Fruit fly (Drosophila melanogaster) whole organism, embryonic: ENCODE measurements around the gene CG31559.

ENCODE experiments used
- Antp ChIP-seq: fragments of 200-800 bp; sonication (Bioruptor generic); optimal IDR thresholded peaks from 3 replicates; lab custom pipeline; 2016; ENCODE audit warnings: missing biosample characterization, missing genetic modification characterization
- B-H2 ChIP-seq: fragments of 200-800 bp; sonication (Bioruptor generic); optimal IDR thresholded peaks from 2 replicates; lab custom pipeline; 2018; ENCODE audit warnings: missing biosample characterization, mild to moderate bottlenecking, missing genetic modification characterization
- Blimp-1 ChIP-seq: fragments of 200-800 bp; sonication (Bioruptor generic); optimal IDR thresholded peaks from 3 replicates; lab custom pipeline; 2018; ENCODE audit warnings: missing biosample characterization, missing genetic modification characterization, mild to moderate bottlenecking, moderate library complexity, missing genetic modification reagents
- CG10209 ChIP-seq: fragments of 200-800 bp; sonication (Bioruptor generic); optimal IDR thresholded peaks from 3 replicates; lab custom pipeline; 2017; ENCODE audit warnings: missing biosample characterization, mild to moderate bottlenecking, missing genetic modification characterization, missing genetic modification reagents
- CG10959 ChIP-seq: fragments of 200-800 bp; sonication (Bioruptor generic); IDR thresholded peaks from 2 replicates; pipeline ENCODE4 v1.3.6; 2022; ENCODE audit warnings: missing biosample characterization, missing genetic modification characterization
- CG11247 ChIP-seq: fragments of 200-800 bp; sonication (Bioruptor generic); IDR thresholded peaks from 2 replicates; pipeline ENCODE4 v1.3.6; 2022; ENCODE audit warnings: missing biosample characterization, missing genetic modification characterization
- CG11398 ChIP-seq: fragments of 200-800 bp; sonication (Bioruptor generic); optimal IDR thresholded peaks from 2 replicates; lab custom pipeline; 2016; ENCODE audit warnings: missing biosample characterization, missing genetic modification characterization
- CG11504 ChIP-seq: fragments of 200-800 bp; sonication (Bioruptor generic); optimal IDR thresholded peaks from 3 replicates; lab custom pipeline; 2019; ENCODE audit warnings: missing biosample characterization, mild to moderate bottlenecking, missing genetic modification characterization, moderate library complexity
- CG12744 ChIP-seq: fragments of 200-800 bp; sonication (Bioruptor generic); optimal IDR thresholded peaks from 2 replicates; lab custom pipeline; 2016; ENCODE audit warnings: missing biosample characterization, missing genetic modification characterization
- CG13287 ChIP-seq: fragments of 200-800 bp; sonication (Bioruptor generic); IDR thresholded peaks from 2 replicates; pipeline ENCODE4 v1.3.6; 2022; ENCODE audit warnings: missing biosample characterization, missing genetic modification characterization; ENCODE audit not compliant: partially characterized antibody
- CG13894 ChIP-seq: fragments of 200-800 bp; sonication (Bioruptor generic); optimal IDR thresholded peaks from 3 replicates; lab custom pipeline; 2018; ENCODE audit warnings: missing biosample characterization, mild to moderate bottlenecking, missing genetic modification characterization, moderate library complexity
- CG15514 ChIP-seq: fragments of 200-800 bp; sonication (Bioruptor generic); optimal IDR thresholded peaks from 3 replicates; lab custom pipeline; 2017; ENCODE audit warnings: missing biosample characterization, missing genetic modification characterization, mild to moderate bottlenecking, moderate library complexity, missing genetic modification reagents
- CG15601 ChIP-seq: fragments of 200-800 bp; sonication (Bioruptor generic); optimal IDR thresholded peaks from 3 replicates; lab custom pipeline; 2019; ENCODE audit warnings: missing biosample characterization, mild to moderate bottlenecking, missing genetic modification characterization, moderate library complexity
- CG1602 ChIP-seq: fragments of 200-800 bp; sonication (Bioruptor generic); optimal IDR thresholded peaks from 3 replicates; lab custom pipeline; 2016; ENCODE audit warnings: missing biosample characterization, missing genetic modification characterization
- CG1792 ChIP-seq: fragments of 200-800 bp; sonication (Bioruptor generic); optimal IDR thresholded peaks from 2 replicates; lab custom pipeline; 2016; ENCODE audit warnings: missing biosample characterization, missing genetic modification characterization
- CG18262 ChIP-seq: fragments of 200-800 bp; optimal IDR thresholded peaks from 3 replicates; lab custom pipeline; 2019; ENCODE audit warnings: missing biosample characterization, mild to moderate bottlenecking, missing genetic modification characterization, moderate library complexity
- CG32532 ChIP-seq: fragments of 200-800 bp; sonication (Bioruptor generic); IDR thresholded peaks from 2 replicates; pipeline ENCODE4 v1.3.6; 2022; ENCODE audit warnings: missing biosample characterization, missing genetic modification characterization
- CG4404 ChIP-seq: fragments of 200-800 bp; sonication (Bioruptor generic); IDR thresholded peaks from 2 replicates; pipeline ENCODE4 v1.3.6; 2022; ENCODE audit warnings: missing biosample characterization, missing genetic modification characterization
- CG4617 ChIP-seq: fragments of 200-800 bp; sonication (Bioruptor generic); optimal IDR thresholded peaks from 3 replicates; lab custom pipeline; 2016; ENCODE audit warnings: missing biosample characterization, missing genetic modification characterization, borderline replicate concordance
- CG4707 ChIP-seq: fragments of 200-800 bp; sonication (Bioruptor generic); optimal IDR thresholded peaks from 2 replicates; lab custom pipeline; 2018; ENCODE audit warnings: missing biosample characterization, mild to moderate bottlenecking, missing genetic modification characterization, moderate library complexity
- CG7372 ChIP-seq: fragments of 200-800 bp; sonication (Bioruptor generic); IDR thresholded peaks from 2 replicates; pipeline ENCODE4 v1.3.6; 2022; ENCODE audit warnings: missing biosample characterization, missing genetic modification characterization
- CG9797 ChIP-seq: fragments of 200-800 bp; sonication (Bioruptor generic); optimal IDR thresholded peaks from 3 replicates; lab custom pipeline; 2018; ENCODE audit warnings: missing biosample characterization, mild to moderate bottlenecking, missing genetic modification characterization
- CG9932 ChIP-seq: fragments of 200-800 bp; sonication (Bioruptor generic); IDR thresholded peaks from 2 replicates; pipeline ENCODE4 v1.3.6; 2022; ENCODE audit warnings: missing biosample characterization, missing genetic modification characterization
- Ets65A ChIP-seq: fragments of 200-800 bp; sonication (Bioruptor generic); peaks from one replicate; lab custom pipeline; 2016; ENCODE audit warnings: missing biosample characterization, missing genetic modification characterization
- HLH54F ChIP-seq: fragments of 200-800 bp; sonication (Bioruptor generic); optimal IDR thresholded peaks from 3 replicates; lab custom pipeline; 2016; ENCODE audit warnings: missing biosample characterization, missing genetic modification characterization
- HmgZ ChIP-seq: fragments of 200-800 bp; sonication (Bioruptor generic); optimal IDR thresholded peaks from 2 replicates; lab custom pipeline; 2018; ENCODE audit warnings: missing biosample characterization, mild to moderate bottlenecking, missing genetic modification characterization
- Jarid2 ChIP-seq: fragments of 200-800 bp; sonication (Bioruptor generic); optimal IDR thresholded peaks from 3 replicates; lab custom pipeline; 2017; ENCODE audit warnings: mild to moderate bottlenecking, missing biosample characterization, missing genetic modification reagents, missing genetic modification characterization
- Lhr ChIP-seq: fragments of 200-800 bp; sonication (Bioruptor generic); optimal IDR thresholded peaks from 3 replicates; lab custom pipeline; 2017; ENCODE audit warnings: mild to moderate bottlenecking, missing biosample characterization, missing genetic modification reagents, missing genetic modification characterization
- Pdp1 ChIP-seq, 2 experiments: fragments of 200-800 bp; sonication (Bioruptor generic); optimal IDR thresholded peaks; 3 replicates each; lab custom pipeline; 2016; ENCODE audit warnings: missing biosample characterization in 2 of 2, missing genetic modification characterization in 2 of 2, mild to moderate bottlenecking in 1 of 2, moderate library complexity in 1 of 2
- aop ChIP-seq: fragments of 200-800 bp; sonication (Bioruptor generic); IDR thresholded peaks from 2 replicates; pipeline ENCODE4 v1.3.6; 2022; ENCODE audit warnings: missing biosample characterization, missing genetic modification characterization
- ase ChIP-seq: fragments of 200-800 bp; sonication (Bioruptor generic); IDR thresholded peaks from 3 replicates; pipeline ENCODE4 v1.3.6; 2022; ENCODE audit warnings: missing biosample characterization, missing genetic modification characterization
- ato ChIP-seq: fragments of 200-800 bp; sonication (Bioruptor generic); IDR thresholded peaks from 2 replicates; pipeline ENCODE4 v1.3.6; 2022; ENCODE audit warnings: missing biosample characterization, missing genetic modification characterization; ENCODE audit not compliant: partially characterized antibody
- bbx ChIP-seq: fragments of 200-800 bp; sonication (Bioruptor generic); IDR thresholded peaks from 2 replicates; pipeline ENCODE4 v1.3.6; 2022; ENCODE audit warnings: missing biosample characterization, missing genetic modification characterization; ENCODE audit not compliant: partially characterized antibody
- br ChIP-seq: fragments of >200 bp; optimal IDR thresholded peaks from 2 replicates; lab custom pipeline; 2017
- crp ChIP-seq, 2 experiments: fragments of 200-800 bp; sonication (Bioruptor generic); optimal IDR thresholded peaks; 2 replicates in 1 of 2; 3 replicates in 1 of 2; lab custom pipeline; 2017; ENCODE audit warnings: missing biosample characterization in 2 of 2, missing genetic modification characterization in 2 of 2, mild to moderate bottlenecking in 1 of 2, moderate library complexity in 1 of 2
- fu2 ChIP-seq: fragments of 200-800 bp; sonication (Bioruptor generic); optimal IDR thresholded peaks from 2 replicates; lab custom pipeline; 2016; ENCODE audit warnings: missing biosample characterization, missing genetic modification characterization
- gsb ChIP-seq: fragments of 200-800 bp; sonication (Bioruptor generic); IDR thresholded peaks from 2 replicates; pipeline ENCODE4 v1.3.6; 2022; ENCODE audit warnings: missing biosample characterization, missing genetic modification characterization
- pb ChIP-seq: fragments of 200-800 bp; sonication (Bioruptor generic); optimal IDR thresholded peaks from 3 replicates; lab custom pipeline; 2016; ENCODE audit warnings: missing biosample characterization, missing genetic modification characterization
- scrt ChIP-seq: fragments of 200-800 bp; sonication (Bioruptor generic); optimal IDR thresholded peaks from 2 replicates; lab custom pipeline; 2018; ENCODE audit warnings: missing biosample characterization, mild to moderate bottlenecking, missing genetic modification characterization, moderate library complexity
- seq ChIP-seq: fragments of 200-800 bp; sonication (Bioruptor generic); IDR thresholded peaks from 2 replicates; pipeline ENCODE4 v1.3.6; 2022; ENCODE audit warnings: missing biosample characterization, missing genetic modification characterization
- sisA ChIP-seq: fragments of 200-800 bp; sonication (Bioruptor generic); IDR thresholded peaks from 2 replicates; pipeline ENCODE4 v1.3.6; 2022; ENCODE audit warnings: missing biosample characterization, missing genetic modification characterization
- tio ChIP-seq: fragments of 200-800 bp; sonication (Bioruptor generic); optimal IDR thresholded peaks from 2 replicates; lab custom pipeline; 2017; ENCODE audit warnings: missing biosample characterization, missing genetic modification characterization, inconsistent platforms
- ttk ChIP-seq: fragments of 200-800 bp; sonication (Bioruptor generic); IDR thresholded peaks from 2 replicates; pipeline ENCODE4 v2.1.2; 2022; ENCODE audit warnings: missing biosample characterization, missing genetic modification characterization

Gene CG31559

DNA sequence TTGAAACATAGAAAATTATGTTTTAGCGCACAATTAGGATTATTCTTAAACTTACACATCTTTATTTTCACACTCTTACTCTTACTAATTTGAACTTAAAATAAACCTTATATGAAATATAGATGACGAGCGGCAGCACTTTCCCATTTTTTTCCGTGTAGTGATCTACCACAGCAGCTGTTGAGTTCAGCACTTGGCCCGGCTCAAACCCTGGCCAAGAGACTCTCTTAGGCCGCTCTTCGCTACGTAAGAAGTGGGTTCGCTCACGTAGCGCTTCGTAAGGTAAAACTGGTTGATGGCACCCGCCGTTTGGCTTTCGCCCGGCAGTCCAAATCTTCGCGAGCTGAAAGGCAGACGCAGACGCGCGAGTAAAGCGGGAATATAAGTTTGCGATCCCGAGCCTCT, 41.5 kb upstream of the CG31559 start, which contains the start of gene Osi24 (continued):
- TF ChIP-seq CG4404 (peak; percentile 30; the same call in 1 of the 2 replicates), CG11398 (no peak), Antp (peak; percentile 52), CG9797 (GFP tag; lab: Kevin White, UChicago) (no peak), tio (GFP tag; lab: Kevin White, UChicago) (peak; percentile 53), br (no peak), CG11247 (0 out of 2 replicates have a peak, but pooled peaks have one; percentile 22), sisA (GFP tag; lab: Robert Waterston, UW) (peak; percentile 73), CG11504 (tag; lab: Kevin White, UChicago) (peak; percentile 63)

DNA sequence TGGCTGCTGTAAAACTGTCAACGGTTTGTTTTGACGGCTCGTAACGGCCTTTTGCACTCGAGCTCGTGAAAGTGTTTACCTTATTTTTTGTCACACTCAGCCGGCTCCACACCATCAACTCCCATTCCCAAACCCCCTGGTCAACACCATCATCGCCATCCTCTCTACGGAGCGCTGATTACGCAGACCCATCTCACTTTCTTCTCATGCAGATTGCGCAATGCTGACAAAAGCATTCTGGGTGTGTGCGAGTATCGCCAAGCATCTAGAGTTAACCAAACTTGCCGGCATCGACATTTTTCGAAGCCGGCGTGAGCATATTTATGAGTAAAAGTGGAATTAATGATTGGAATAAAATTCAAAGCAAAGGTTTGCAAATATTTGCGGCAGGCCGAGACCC, 39.4 kb upstream of the CG31559 start:
- TF ChIP-seq Ets65A (peak; percentile 64), CG4617 (GFP tag; lab: Kevin White, UChicago) (no peak), Blimp-1 (peak; percentile 51), CG18262 (no peak), Pdp1 (GFP tag; optimal IDR thresholded peaks at IDR 0.05; lab: Kevin White, UChicago) (peak in 1 of 2 experiments; percentile 49), CG4707 (no peak), ato (GFP tag; lab: Robert Waterston, UW) (no peak), HLH54F (GFP tag; lab: Kevin White, UChicago) (no peak), seq (GFP tag; lab: Robert Waterston, UW) (no peak), CG12744 (no peak), fu2 (GFP tag; lab: Kevin White, UChicago) (no peak), CG1602 (GFP tag; lab: Kevin White, UChicago) (no peak), gsb (GFP tag; lab: Robert Waterston, UW) (no peak), aop (GFP tag; lab: Robert Waterston, UW) (no peak), bbx (no peak)

- no peak for TF ChIP-seq CG10959 (GFP tag; lab: Robert Waterston, UW)
- TF ChIP-seq CG7372 (GFP tag; lab: Robert Waterston, UW): 0 out of 2 replicates have a peak, but pooled peaks have one; percentile 30
- TF ChIP-seq HmgZ (tag; lab: Kevin White, UChicago): no peak
- TF ChIP-seq CG15601: no peak
- peak; percentile 59 for TF ChIP-seq scrt (GFP tag; lab: Kevin White, UChicago)
- peak; percentile 4 for TF ChIP-seq CG15514 (GFP tag; lab: Kevin White, UChicago)
- TF ChIP-seq pb (GFP tag; lab: Kevin White, UChicago): no peak
- TF ChIP-seq CG32532 (GFP tag; lab: Robert Waterston, UW): 0 out of 2 replicates have a peak, but pooled peaks have one; percentile 16
- TF ChIP-seq ato (GFP tag; lab: Robert Waterston, UW): no peak
- TF ChIP-seq CG10209 (GFP tag; lab: Kevin White, UChicago): no peak
- TF ChIP-seq ttk (GFP tag; lab: Robert Waterston, UW): 0 out of 2 replicates have a peak, but pooled peaks have one; percentile 21
- no peak for TF ChIP-seq ase (GFP tag; lab: Robert Waterston, UW)
- peak; percentile 36 for TF ChIP-seq CG13894
- TF ChIP-seq Lhr (GFP tag; lab: Kevin White, UChicago): no peak
- TF ChIP-seq Jarid2 (GFP tag; lab: Kevin White, UChicago): peak; percentile 16
- no peak for TF ChIP-seq CG1792
- 0 out of 2 replicates have a peak, but pooled peaks have one; percentile 11 for TF ChIP-seq CG13287 (GFP tag; lab: Robert Waterston, UW)
- TF ChIP-seq crp (GFP tag; optimal IDR thresholded peaks at IDR 0.05; lab: Kevin White, UChicago): peak in 1 of 2 experiments; percentile 47
- TF ChIP-seq B-H2: no peak
- TF ChIP-seq seq (GFP tag; lab: Robert Waterston, UW): peak; percentile 39; the same call in 1 of the 2 replicates
- 0 out of 2 replicates have a peak, but pooled peaks have one; percentile 23 for TF ChIP-seq CG9932
Measured at dm6 chr3R:6187015-6187414, 30.0 kb upstream of the CG31559 start, which contains the start of gene NPFR. TSS of gene NPFR (plus strand) at chr3R:6187315.
